Worm (Caenorhabditis elegans) whole organism, young adult: Measurements from ENCODE around the gene mab-10.

Experiments used
- C17E4.6 ChIP-seq: fragments of 200-800 bp; sonication (Bioruptor generic); IDR thresholded peaks from 2 replicates; pipeline ENCODE4 v1.3.6; 2022; ENCODE audit warnings: missing genetic modification reagents, missing genetic modification characterization, missing compliant biosample characterization
- D2030.7 ChIP-seq: fragments of 200-800 bp; sonication (Bioruptor generic); IDR thresholded peaks from 2 replicates; pipeline ENCODE4 v1.3.6; 2022; ENCODE audit warnings: missing genetic modification reagents, missing genetic modification characterization, missing compliant biosample characterization
- F10E7.11 ChIP-seq: sonication (generic microtip); optimal IDR thresholded peaks from 2 replicates; lab custom pipeline; 2017; ENCODE audit warnings: mild to moderate bottlenecking, missing genetic modification characterization, moderate library complexity, missing compliant biosample characterization
- F22D6.2 ChIP-seq: sonication (generic microtip); optimal IDR thresholded peaks from 2 replicates; lab custom pipeline; 2016; ENCODE audit warnings: mild to moderate bottlenecking, missing genetic modification characterization, missing compliant biosample characterization
- F23B12.7 ChIP-seq: sonication (generic microtip); optimal IDR thresholded peaks from 2 replicates; lab custom pipeline; 2017; ENCODE audit warnings: missing genetic modification characterization, mild to moderate bottlenecking, missing compliant biosample characterization, antibody characterized with exemption, moderate library complexity; ENCODE audit not compliant: insufficient read depth
- F49E8.2 ChIP-seq: sonication (generic microtip); optimal IDR thresholded peaks from 3 replicates; lab custom pipeline; 2017; ENCODE audit warnings: missing genetic modification characterization, mild to moderate bottlenecking, missing compliant biosample characterization, antibody characterized with exemption, moderate library complexity; ENCODE audit not compliant: insufficient read depth
- F55B11.4 ChIP-seq: sonication (generic microtip); optimal IDR thresholded peaks from 2 replicates; lab custom pipeline; 2016; ENCODE audit warnings: missing compliant biosample characterization, missing genetic modification characterization, borderline replicate concordance; ENCODE audit not compliant: insufficient read depth
- F57A8.1 ChIP-seq: fragments of 200-800 bp; sonication (Bioruptor generic); optimal IDR thresholded peaks from 2 replicates; lab custom pipeline; 2018; ENCODE audit warnings: mild to moderate bottlenecking, missing genetic modification characterization, moderate library complexity, missing compliant biosample characterization
- F57C9.4 ChIP-seq: sonication (generic microtip); optimal IDR thresholded peaks from 2 replicates; lab custom pipeline; 2017; ENCODE audit warnings: mild to moderate bottlenecking, missing genetic modification characterization, missing compliant biosample characterization
- K12H6.12 ChIP-seq: fragments of 200-800 bp; sonication (Bioruptor generic); optimal IDR thresholded peaks from 2 replicates; lab custom pipeline; 2018; ENCODE audit warnings: mild to moderate bottlenecking, missing genetic modification characterization, missing compliant biosample characterization
- T07F8.4 ChIP-seq: sonication (generic microtip); optimal IDR thresholded peaks from 2 replicates; lab custom pipeline; 2016; ENCODE audit warnings: mild to moderate bottlenecking, missing genetic modification characterization, moderate library complexity, missing compliant biosample characterization
- Y53G8AR.9 ChIP-seq: fragments of 200-800 bp; sonication (Bioruptor generic); conservative IDR thresholded peaks from 2 replicates; pipeline ENCODE4 v1.3.6; 2022; ENCODE audit warnings: missing genetic modification reagents, missing genetic modification characterization, missing compliant biosample characterization
- Y79H2A.3 ChIP-seq: fragments of 200-800 bp; sonication (Bioruptor generic); conservative IDR thresholded peaks from 2 replicates; pipeline ENCODE4 v1.3.6; 2022; ENCODE audit warnings: missing genetic modification reagents, missing genetic modification characterization, missing compliant biosample characterization
- ama-1 ChIP-seq, 3 experiments: fragments of 150-350 bp in 1 of 3; sonication (generic microtip) in 2 of 3; optimal IDR thresholded peaks; 2 replicates each; lab custom pipeline; 2014 to 2018; ENCODE audit warnings: missing biosample characterization in 2 of 3, missing genetic modification characterization in 2 of 3, missing genetic modification reagents in 2 of 3
- attf-5 ChIP-seq: fragments of 200-800 bp; sonication (Bioruptor generic); optimal IDR thresholded peaks from 2 replicates; lab custom pipeline; 2018; ENCODE audit warnings: mild to moderate bottlenecking, missing genetic modification characterization, missing compliant biosample characterization
- cebp-2 ChIP-seq: fragments of 200-800 bp; sonication (Bioruptor generic); IDR thresholded peaks from 2 replicates; pipeline ENCODE4 v1.3.6; 2022; ENCODE audit warnings: missing genetic modification characterization, missing compliant biosample characterization
- ceh-40 ChIP-seq: fragments of 200-800 bp; sonication (Bioruptor generic); IDR thresholded peaks from 2 replicates; pipeline ENCODE4 v1.3.6; 2022; ENCODE audit warnings: missing genetic modification characterization, missing compliant biosample characterization
- ceh-58 ChIP-seq: fragments of 200-800 bp; sonication (Bioruptor generic); IDR thresholded peaks from 2 replicates; pipeline ENCODE4 v1.3.6; 2022; ENCODE audit warnings: missing genetic modification characterization, missing compliant biosample characterization
- ceh-79 ChIP-seq: sonication (generic microtip); optimal IDR thresholded peaks from 2 replicates; lab custom pipeline; 2017; ENCODE audit warnings: mild to moderate bottlenecking, missing genetic modification characterization, missing compliant biosample characterization
- ceh-91 ChIP-seq: fragments of 200-800 bp; sonication (Bioruptor generic); IDR thresholded peaks from 2 replicates; pipeline ENCODE4 v1.3.6; 2022; ENCODE audit warnings: missing genetic modification reagents, missing genetic modification characterization, missing compliant biosample characterization
- dpff-1 ChIP-seq: sonication (generic microtip); optimal IDR thresholded peaks from 2 replicates; lab custom pipeline; 2017; ENCODE audit warnings: mild to moderate bottlenecking, missing genetic modification characterization, missing compliant biosample characterization
- egrh-3 ChIP-seq: fragments of 200-800 bp; sonication (Bioruptor generic); IDR thresholded peaks from 2 replicates; pipeline ENCODE4 v1.3.6; 2022; ENCODE audit warnings: missing genetic modification reagents, missing genetic modification characterization, missing compliant biosample characterization
- ekl-4 ChIP-seq: fragments of 200-800 bp; sonication (Bioruptor generic); IDR thresholded peaks from 2 replicates; pipeline ENCODE4 v1.3.6; 2022; ENCODE audit warnings: missing genetic modification reagents, missing genetic modification characterization, missing compliant biosample characterization
- ets-4 ChIP-seq: fragments of 200-800 bp; sonication (Bioruptor generic); optimal IDR thresholded peaks from 2 replicates; lab custom pipeline; 2018; ENCODE audit warnings: mild to moderate bottlenecking, missing genetic modification characterization, missing compliant biosample characterization
- fkh-3 ChIP-seq: sonication (generic microtip); optimal IDR thresholded peaks from 2 replicates; lab custom pipeline; 2016; ENCODE audit warnings: mild to moderate bottlenecking, missing genetic modification characterization, missing compliant biosample characterization
- hlh-12 ChIP-seq: sonication (generic microtip); optimal IDR thresholded peaks from 2 replicates; lab custom pipeline; 2016; ENCODE audit warnings: missing genetic modification characterization, missing compliant biosample characterization
- lag-1 ChIP-seq: fragments of 200-800 bp; sonication (Bioruptor generic); IDR thresholded peaks from 2 replicates; pipeline ENCODE4 v1.3.6; 2022; ENCODE audit warnings: missing genetic modification reagents, missing genetic modification characterization, missing compliant biosample characterization
- let-607 ChIP-seq, 2 experiments: fragments of 200-800 bp in 1 of 2; sonication (Bioruptor generic) in 1 of 2; sonication (generic microtip) in 1 of 2; optimal IDR thresholded peaks; 2 replicates each; lab custom pipeline; 2016 to 2018; ENCODE audit warnings: mild to moderate bottlenecking in 2 of 2, missing compliant biosample characterization in 2 of 2, missing genetic modification characterization in 2 of 2, moderate library complexity in 2 of 2, missing genotype in 1 of 2
- lin-26 ChIP-seq: fragments of 200-800 bp; sonication (Bioruptor generic); IDR thresholded peaks from 2 replicates; pipeline ENCODE4 v1.3.6; 2022; ENCODE audit warnings: missing genetic modification reagents, missing genetic modification characterization, missing compliant biosample characterization
- lin-54 ChIP-seq: fragments of 200-800 bp; sonication (Bioruptor generic); optimal IDR thresholded peaks from 2 replicates; lab custom pipeline; 2018; ENCODE audit warnings: mild to moderate bottlenecking, missing genetic modification characterization, missing compliant biosample characterization
- lir-1 ChIP-seq: fragments of 200-800 bp; sonication (Bioruptor generic); conservative IDR thresholded peaks from 2 replicates; pipeline ENCODE4 v1.3.6; 2022; ENCODE audit warnings: missing genetic modification reagents, missing genetic modification characterization, missing compliant biosample characterization
- lsl-1 ChIP-seq: fragments of 200-800 bp; sonication (Bioruptor generic); optimal IDR thresholded peaks from 2 replicates; lab custom pipeline; 2018; ENCODE audit warnings: mild to moderate bottlenecking, missing genetic modification characterization, moderate library complexity, missing compliant biosample characterization
- madf-10 ChIP-seq: sonication (generic microtip); optimal IDR thresholded peaks from 2 replicates; lab custom pipeline; 2016; ENCODE audit warnings: mild to moderate bottlenecking, missing genetic modification characterization, missing compliant biosample characterization
- madf-3 ChIP-seq: fragments of 200-800 bp; sonication (Bioruptor generic); IDR thresholded peaks from 2 replicates; pipeline ENCODE4 v1.3.6; 2022; ENCODE audit warnings: missing genetic modification reagents, missing genetic modification characterization, missing compliant biosample characterization
- madf-6 ChIP-seq: fragments of 200-800 bp; sonication (Bioruptor generic); IDR thresholded peaks from 2 replicates; pipeline ENCODE4 v1.3.6; 2022; ENCODE audit warnings: missing genetic modification reagents, missing genetic modification characterization, missing compliant biosample characterization
- mxl-1 ChIP-seq: sonication (generic microtip); optimal IDR thresholded peaks from 2 replicates; lab custom pipeline; 2016; ENCODE audit warnings: missing genetic modification characterization, missing compliant biosample characterization
- nhr-179 ChIP-seq: sonication (generic microtip); optimal IDR thresholded peaks from 2 replicates; lab custom pipeline; 2016; ENCODE audit warnings: mild to moderate bottlenecking, missing genetic modification characterization, missing compliant biosample characterization
- pha-4 ChIP-seq: fragments of 150-350 bp; sonication (generic microtip); optimal IDR thresholded peaks from 2 replicates; lab custom pipeline; 2014; ENCODE audit warnings: missing biosample characterization, missing genetic modification reagents, missing genetic modification characterization
- repo-1 ChIP-seq: sonication (generic microtip); optimal IDR thresholded peaks from 2 replicates; lab custom pipeline; 2017; ENCODE audit warnings: mild to moderate bottlenecking, missing genetic modification characterization, missing compliant biosample characterization
- rpc-1 ChIP-seq, 2 experiments: fragments of 150-350 bp in 1 of 2; sonication (generic microtip) in 1 of 2; optimal IDR thresholded peaks; 2 replicates each; lab custom pipeline; 2014 to 2018; ENCODE audit warnings: missing biosample characterization in 1 of 2, missing genetic modification characterization in 1 of 2, missing genetic modification reagents in 1 of 2, missing genotype in 1 of 2
- somi-1 ChIP-seq: fragments of 200-800 bp; sonication (Bioruptor generic); optimal IDR thresholded peaks from 2 replicates; lab custom pipeline; 2018; ENCODE audit warnings: mild to moderate bottlenecking, missing genetic modification characterization, missing compliant biosample characterization
- sptf-2 ChIP-seq: fragments of 200-800 bp; sonication (Bioruptor generic); optimal IDR thresholded peaks from 2 replicates; lab custom pipeline; 2018; ENCODE audit warnings: mild to moderate bottlenecking, missing genetic modification characterization, missing compliant biosample characterization
- tbp1 ChIP-seq: fragments of 200-800 bp; sonication (Bioruptor generic); optimal IDR thresholded peaks from 2 replicates; lab custom pipeline; 2018; ENCODE audit warnings: mild to moderate bottlenecking, missing genetic modification characterization, missing compliant biosample characterization
- tlf-1 ChIP-seq: fragments of 200-800 bp; sonication (Bioruptor generic); optimal IDR thresholded peaks from 2 replicates; lab custom pipeline; 2018; ENCODE audit warnings: mild to moderate bottlenecking, missing genetic modification characterization, missing compliant biosample characterization
- zfh-2 ChIP-seq: fragments of 200-800 bp; sonication (Bioruptor generic); conservative IDR thresholded peaks from 2 replicates; pipeline ENCODE4 v1.3.6; 2022; ENCODE audit warnings: missing genetic modification reagents, missing genetic modification characterization, missing compliant biosample characterization
- ztf-28 ChIP-seq: fragments of 200-800 bp; sonication (Bioruptor generic); IDR thresholded peaks from 2 replicates; pipeline ENCODE4 v1.3.6; 2022; ENCODE audit warnings: missing genetic modification reagents, missing genetic modification characterization, missing compliant biosample characterization
- ztf-3 ChIP-seq: fragments of 200-800 bp; sonication (Bioruptor generic); optimal IDR thresholded peaks from 2 replicates; lab custom pipeline; 2018; ENCODE audit warnings: mild to moderate bottlenecking, missing genetic modification characterization, missing compliant biosample characterization
- ztf-6 ChIP-seq: fragments of 200-800 bp; sonication (Bioruptor generic); IDR thresholded peaks from 2 replicates; pipeline ENCODE4 v1.3.6; 2022; ENCODE audit warnings: missing genetic modification reagents, missing genetic modification characterization, missing compliant biosample characterization

The mab-10 gene

ce11 chrII:10545213-10545612 lies 17.3 kb downstream of the mab-10 start (continued):
- TF ChIP-seq lin-26 (GFP tag; lab: Robert Waterston, UW) = 0 out of 2 replicates have a peak, but pooled peaks have one; percentile 52
- no peak for TF ChIP-seq T07F8.4
- TF ChIP-seq madf-6 (GFP tag; lab: Robert Waterston, UW) = 0 out of 2 replicates have a peak, but pooled peaks have one; percentile 13
- TF ChIP-seq ceh-40 (GFP tag; lab: Robert Waterston, UW) = no peak
- peak; percentile 87 for TF ChIP-seq tbp1 (GFP tag; lab: Kevin White, UChicago)
- TF ChIP-seq madf-10 (tag; lab: Kevin White, UChicago) = no peak
- TF ChIP-seq ceh-91 (GFP tag; lab: Robert Waterston, UW) = no peak
- TF ChIP-seq fkh-3 = no peak
- TF ChIP-seq F55B11.4 = no peak
- peak in 1 of 2 experiments; percentile 2 for TF ChIP-seq let-607 (tag; optimal IDR thresholded peaks at IDR 0.05; lab: Kevin White, UChicago)
- TF ChIP-seq ama-1 (optimal IDR thresholded peaks at IDR 0.05; lab: Kevin White, UChicago) = peak; percentile 93
- TF ChIP-seq ama-1 (GFP tag; optimal IDR thresholded peaks at IDR 0.05; lab: Kevin White, UChicago) = no peak
- TF ChIP-seq nhr-179 (tag; lab: Kevin White, UChicago) = no peak
- TF ChIP-seq lin-54 = peak; percentile 34
- TF ChIP-seq F57A8.1 (GFP tag; lab: Kevin White, UChicago) = no peak
- no peak for TF ChIP-seq somi-1 (GFP tag; lab: Kevin White, UChicago)
- no peak for TF ChIP-seq repo-1 (tag; lab: Kevin White, UChicago)
- no peak for TF ChIP-seq F49E8.2 (tag; lab: Kevin White, UChicago)
- TF ChIP-seq F22D6.2 (tag; lab: Kevin White, UChicago) = no peak
- TF ChIP-seq ztf-3 (GFP tag; lab: Kevin White, UChicago) = no peak
- TF ChIP-seq dpff-1 = no peak
- no peak; the same call in 1 of the 2 replicates for TF ChIP-seq D2030.7 (GFP tag; lab: Robert Waterston, UW)
- TF ChIP-seq pha-4 (tag; lab: Kevin White, UChicago) = no peak
- TF ChIP-seq egrh-3 (GFP tag; lab: Robert Waterston, UW) = no peak
- TF ChIP-seq ets-4 (GFP tag; lab: Kevin White, UChicago) = no peak
- TF ChIP-seq F10E7.11 (tag; lab: Kevin White, UChicago) = no peak
- TF ChIP-seq mxl-1 (tag; lab: Kevin White, UChicago) = no peak
- TF ChIP-seq F57C9.4 = no peak
- TF ChIP-seq madf-3 (GFP tag; lab: Robert Waterston, UW) = no peak
- TF ChIP-seq ztf-28 = no peak
- 0 out of 2 replicates have a peak, but pooled peaks have one; percentile 48 for TF ChIP-seq ztf-6 (GFP tag; lab: Robert Waterston, UW)
- no peak for TF ChIP-seq ceh-79 (tag; lab: Kevin White, UChicago)
- TF ChIP-seq sptf-2 (GFP tag; lab: Kevin White, UChicago) = peak; percentile 48
- TF ChIP-seq cebp-2 (GFP tag; lab: Robert Waterston, UW) = 0 out of 2 replicates have a peak, but pooled peaks have one; percentile 3
- no peak for TF ChIP-seq ceh-58 (GFP tag; lab: Robert Waterston, UW)
- no peak for TF ChIP-seq lir-1
- TF ChIP-seq Y79H2A.3 (GFP tag; lab: Robert Waterston, UW) = peak; percentile 61; the same call in 1 of the 2 replicates
- no peak for TF ChIP-seq zfh-2 (GFP tag; lab: Robert Waterston, UW)
- no peak for TF ChIP-seq attf-5
- 0 out of 2 replicates have a peak, but pooled peaks have one; percentile 26 for TF ChIP-seq lag-1 (GFP tag; lab: Robert Waterston, UW)
- no peak for TF ChIP-seq F23B12.7 (tag; lab: Kevin White, UChicago)
- TF ChIP-seq C17E4.6 = no peak
- peak; percentile 50 for TF ChIP-seq rpc-1 (optimal IDR thresholded peaks at IDR 0.05; lab: Kevin White, UChicago)
- TF ChIP-seq rpc-1 (tag; optimal IDR thresholded peaks at IDR 0.05; lab: Kevin White, UChicago) = peak; percentile 78
- TF ChIP-seq hlh-12 (tag; lab: Kevin White, UChicago) = no peak
- no peak; the same call in 1 of the 2 replicates for TF ChIP-seq ekl-4 (GFP tag; lab: Robert Waterston, UW)
- peak; percentile 30; the same call in 1 of the 2 replicates for TF ChIP-seq Y53G8AR.9 (GFP tag; lab: Robert Waterston, UW)
- TF ChIP-seq lsl-1 (GFP tag; lab: Kevin White, UChicago) = peak; percentile 6
- TF ChIP-seq K12H6.12 (tag; lab: Kevin White, UChicago) = no peak
- TF ChIP-seq tlf-1 = no peak
